Fruit fly (Drosophila melanogaster) whole organism, wandering third instar larva: Measurements from ENCODE around the gene MED20.

Experiments
- Abd-B ChIP-seq: fragments of >200 bp; optimal IDR thresholded peaks from 2 replicates; lab custom pipeline; 2017; ENCODE audit warnings: missing biosample characterization, missing genetic modification characterization
- Dfd ChIP-seq: fragments of >200 bp; optimal IDR thresholded peaks from 2 replicates; lab custom pipeline; 2017; ENCODE audit warnings: missing biosample characterization, missing genetic modification characterization
- Hr78 ChIP-seq: fragments of >200 bp; optimal IDR thresholded peaks from 2 replicates; lab custom pipeline; 2017; ENCODE audit warnings: missing biosample characterization, missing genetic modification characterization
- Mio ChIP-seq: sonication (Bioruptor generic); optimal IDR thresholded peaks from 2 replicates; lab custom pipeline; 2016; ENCODE audit warnings: missing biosample characterization, missing genetic modification characterization
- Myc ChIP-seq: fragments of >200 bp; optimal IDR thresholded peaks from 2 replicates; lab custom pipeline; 2017
- N ChIP-seq: fragments of >200 bp; optimal IDR thresholded peaks from 2 replicates; lab custom pipeline; 2018; ENCODE audit warnings: missing biosample characterization, missing external identifiers, missing genetic modification characterization
- OdsH ChIP-seq: fragments of 200-800 bp; sonication (Bioruptor generic); optimal IDR thresholded peaks from 2 replicates; lab custom pipeline; 2016; ENCODE audit warnings: missing biosample characterization, mild to moderate bottlenecking, missing genetic modification characterization
- Rel ChIP-seq, 2 experiments: fragments of 200-800 bp; sonication (Bioruptor generic) in 1 of 2; optimal IDR thresholded peaks; 2 replicates in 1 of 2; 3 replicates in 1 of 2; lab custom pipeline; 2016 to 2019; ENCODE audit warnings: mild to moderate bottlenecking in 2 of 2, missing biosample characterization in 2 of 2, missing genetic modification characterization in 2 of 2, moderate library complexity in 1 of 2
- Vsx2 ChIP-seq: fragments of 200-300, 225-300 bp; sonication (Bioruptor generic); optimal IDR thresholded peaks from 2 replicates; lab custom pipeline; 2018; ENCODE audit warnings: missing biosample characterization, missing genetic modification characterization; ENCODE audit not compliant: partially characterized antibody
- dmrt93B ChIP-seq: fragments of 200-800 bp; sonication (Bioruptor generic); optimal IDR thresholded peaks from 2 replicates; lab custom pipeline; 2018; ENCODE audit warnings: missing biosample characterization, mild to moderate bottlenecking, missing genetic modification characterization
- h ChIP-seq: fragments of 200-800 bp; sonication (Bioruptor generic); optimal IDR thresholded peaks from 3 replicates; lab custom pipeline; 2016; ENCODE audit warnings: missing biosample characterization, mild to moderate bottlenecking, missing genetic modification characterization
- pan ChIP-seq: fragments of >200 bp; optimal IDR thresholded peaks from 2 replicates; lab custom pipeline; 2017
- psq ChIP-seq: fragments of 200-800 bp; sonication (Bioruptor generic); optimal IDR thresholded peaks from 3 replicates; lab custom pipeline; 2017; ENCODE audit warnings: missing biosample characterization, mild to moderate bottlenecking, missing genetic modification characterization, moderate library complexity
- tai ChIP-seq: sonication (Bioruptor generic); optimal IDR thresholded peaks from 2 replicates; lab custom pipeline; 2016; ENCODE audit warnings: missing biosample characterization, missing genetic modification characterization
- usp ChIP-seq: fragments of >200 bp; optimal IDR thresholded peaks from 2 replicates; lab custom pipeline; 2017; ENCODE audit warnings: missing biosample characterization, missing genetic modification characterization
- woc ChIP-seq: sonication (Bioruptor generic); optimal IDR thresholded peaks from 2 replicates; lab custom pipeline; 2016; ENCODE audit warnings: missing biosample characterization, mild to moderate bottlenecking, missing genetic modification characterization

The MED20 gene

DNA sequence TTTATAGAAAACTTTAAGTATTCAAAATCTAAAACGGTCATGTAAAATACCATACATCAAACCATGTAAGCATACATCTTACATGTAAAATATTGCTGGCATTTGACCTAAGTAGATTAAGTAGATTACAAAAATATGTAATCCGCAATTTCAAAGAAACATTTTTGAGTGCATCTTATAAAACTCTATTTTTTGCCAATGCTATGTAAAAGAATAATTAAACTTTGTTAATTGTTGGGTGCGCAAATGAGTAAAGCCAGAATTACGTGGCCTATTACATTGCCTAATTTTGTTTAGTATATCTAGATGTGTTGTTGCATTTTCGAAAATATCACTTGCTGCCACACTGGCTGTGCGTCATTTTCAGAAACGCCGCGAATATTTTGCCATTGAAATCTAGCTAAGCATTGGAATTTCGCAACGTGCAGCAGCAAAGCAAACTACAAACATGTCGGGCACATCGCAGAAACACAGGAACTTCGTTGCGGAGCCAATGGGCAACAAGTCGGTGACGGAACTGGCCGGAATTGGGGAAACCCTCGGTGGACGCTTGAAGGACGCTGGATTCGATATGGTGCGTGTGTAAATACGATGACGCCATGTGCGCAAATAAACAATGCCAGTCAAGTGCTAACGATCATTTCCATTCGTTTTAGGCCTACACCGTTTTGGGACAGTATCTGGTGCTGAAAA, 43.3 kb downstream of the MED20 start, which contains the start of gene baf:
TSS of gene baf (plus strand) at position 303 of the 693 bp plus-strand sequence.
- no peak for TF ChIP-seq Mio
- no peak for TF ChIP-seq Rel (GFP tag; optimal IDR thresholded peaks at IDR 0.05; lab: Kevin White, UChicago)
- TF ChIP-seq Rel (tag; optimal IDR thresholded peaks at IDR 0.05; lab: Kevin White, UChicago): peak; percentile 42
- TF ChIP-seq woc (GFP tag; lab: Kevin White, UChicago): no peak
- no peak for TF ChIP-seq usp (GFP tag; lab: Kevin White, UChicago)
- TF ChIP-seq h (GFP tag; lab: Kevin White, UChicago): no peak

DNA sequence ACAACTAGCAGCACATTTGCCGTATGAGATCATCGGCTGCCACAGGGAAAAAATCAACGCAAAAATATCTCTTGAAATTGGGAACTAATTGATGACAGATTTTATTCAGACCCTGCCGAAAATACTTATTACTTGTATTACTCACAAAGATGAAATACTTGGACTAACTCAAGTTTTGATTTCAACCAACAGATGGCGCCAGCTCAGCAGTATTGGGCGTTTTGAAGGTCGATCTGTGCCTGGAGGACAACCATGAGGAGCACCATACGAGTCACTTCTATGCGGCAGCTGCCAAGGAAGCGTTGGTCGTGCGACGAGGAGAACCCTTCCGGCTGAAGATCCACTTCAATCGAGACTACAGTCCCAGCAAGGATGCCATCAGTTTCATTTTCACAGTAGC, 48.3 kb downstream of the MED20 start:
- TF ChIP-seq Hr78: no peak
- no peak for TF ChIP-seq Myc (lab: Kevin White, UChicago)
- TF ChIP-seq dmrt93B (GFP tag; lab: Kevin White, UChicago): no peak
- TF ChIP-seq h (GFP tag; lab: Kevin White, UChicago): no peak
- no peak for TF ChIP-seq N (GFP tag; lab: Kevin White, UChicago)
- TF ChIP-seq Vsx2: no peak
- no peak for TF ChIP-seq Abd-B (GFP tag; lab: Kevin White, UChicago)
- TF ChIP-seq tai (GFP tag; lab: Kevin White, UChicago): no peak
- TF ChIP-seq OdsH (GFP tag; lab: Kevin White, UChicago): no peak
- no peak for TF ChIP-seq pan (lab: Kevin White, UChicago)
- no peak for TF ChIP-seq Dfd (GFP tag; lab: Kevin White, UChicago)
- no peak for TF ChIP-seq usp (GFP tag; lab: Kevin White, UChicago)
- TF ChIP-seq psq: no peak
